Fruit fly (Drosophila melanogaster) Kc167 (cell line): ENCODE measurements around the gene meso18E.

ENCODE experiments used
- Myc ChIP-seq: fragments of >200 bp; optimal IDR thresholded peaks from 2 replicates; lab custom pipeline; 2017; ENCODE audit warnings: missing external identifiers
- Sin3A ChIP-seq: fragments of >200 bp; optimal IDR thresholded peaks from 2 replicates; lab custom pipeline; 2018; ENCODE audit warnings: missing external identifiers
- psq ChIP-seq: fragments of >200 bp; optimal IDR thresholded peaks from 2 replicates; lab custom pipeline; 2017; ENCODE audit warnings: missing external identifiers

- no peak for TF ChIP-seq Myc (lab: Kevin White, UChicago)
- TF ChIP-seq Sin3A (lab: Kevin White, UChicago) = no peak
- TF ChIP-seq psq = no peak
Measured at dm6 chrX:19735270-19735669, 22.4 kb upstream of the meso18E start, which contains the start of gene CG14234.
